Fruit fly (Drosophila melanogaster) whole organism, embryonic: ENCODE measurements around the gene Slimp.
A peak's percentile ranks its signal among the peaks of the same experiment; 100 is the strongest.

ENCODE experiments used
- Atf-2 ChIP-seq: fragments of 200-800 bp; sonication (Bioruptor generic); optimal IDR thresholded peaks from 2 replicates; lab custom pipeline; 2016; ENCODE audit warnings: missing biosample characterization, missing genetic modification characterization
- Awh ChIP-seq: fragments of 200-800 bp; sonication (Bioruptor generic); IDR thresholded peaks from 2 replicates; pipeline ENCODE4, ENCODE4 v1.3.6; 2022; ENCODE audit warnings: missing biosample characterization, missing genetic modification characterization
- Bdp1 ChIP-seq: fragments of 200-800 bp; sonication (Bioruptor generic); optimal IDR thresholded peaks from 3 replicates; lab custom pipeline; 2016; ENCODE audit warnings: missing biosample characterization, missing genetic modification characterization
- CG10366 ChIP-seq: fragments of 200-800 bp; sonication (Bioruptor generic); IDR thresholded peaks from 2 replicates; pipeline ENCODE4 v1.3.6; 2022; ENCODE audit warnings: missing biosample characterization, missing genetic modification characterization
- CG12299 ChIP-seq: fragments of 200-800 bp; sonication (Bioruptor generic); optimal IDR thresholded peaks from 2 replicates; lab custom pipeline; 2018; ENCODE audit warnings: missing biosample characterization, mild to moderate bottlenecking, missing genetic modification characterization
- CG1233 ChIP-seq: fragments of 200-800 bp; sonication (Bioruptor generic); optimal IDR thresholded peaks from 4 replicates; lab custom pipeline; 2018; ENCODE audit warnings: missing biosample characterization, mild to moderate bottlenecking, missing genetic modification characterization
- CG15514 ChIP-seq: fragments of 200-800 bp; sonication (Bioruptor generic); optimal IDR thresholded peaks from 3 replicates; lab custom pipeline; 2017; ENCODE audit warnings: missing biosample characterization, missing genetic modification characterization, mild to moderate bottlenecking, moderate library complexity, missing genetic modification reagents
- CG1603 ChIP-seq: fragments of 200-800 bp; sonication (Bioruptor generic); optimal IDR thresholded peaks from 2 replicates; lab custom pipeline; 2019; ENCODE audit warnings: missing biosample characterization, mild to moderate bottlenecking, missing genetic modification characterization, moderate library complexity
- CG16779 ChIP-seq: fragments of 200-800 bp; sonication (Bioruptor generic); IDR thresholded peaks from 2 replicates; pipeline ENCODE4 v1.3.6; 2022; ENCODE audit warnings: missing biosample characterization, missing genetic modification characterization
- CG2120 ChIP-seq: fragments of 200-800 bp; sonication (Bioruptor generic); optimal IDR thresholded peaks from 3 replicates; lab custom pipeline; 2016; ENCODE audit warnings: missing biosample characterization, missing genetic modification characterization
- CG31224 ChIP-seq: fragments of 200-800 bp; sonication (Bioruptor generic); IDR thresholded peaks from 2 replicates; pipeline ENCODE4 v1.3.6; 2022; ENCODE audit warnings: missing biosample characterization, missing genetic modification characterization
- CG4404 ChIP-seq: fragments of 200-800 bp; sonication (Bioruptor generic); IDR thresholded peaks from 2 replicates; pipeline ENCODE4 v1.3.6; 2022; ENCODE audit warnings: missing biosample characterization, missing genetic modification characterization
- CG5180 ChIP-seq: fragments of 200-800 bp; sonication (Bioruptor generic); optimal IDR thresholded peaks from 3 replicates; lab custom pipeline; 2017; ENCODE audit warnings: missing biosample characterization, missing genetic modification characterization, mild to moderate bottlenecking, moderate library complexity, missing genetic modification reagents
- CG8924 ChIP-seq: fragments of 200-800 bp; optimal IDR thresholded peaks from 3 replicates; lab custom pipeline; 2019; ENCODE audit warnings: missing biosample characterization, mild to moderate bottlenecking, missing genetic modification characterization, moderate library complexity
- CG9609 ChIP-seq: fragments of 200-800 bp; sonication (Bioruptor generic); optimal IDR thresholded peaks from 3 replicates; lab custom pipeline; 2016; ENCODE audit warnings: missing biosample characterization, missing genetic modification characterization
- CG9876 ChIP-seq: fragments of 200-800 bp; sonication (Bioruptor generic); optimal IDR thresholded peaks from 2 replicates; lab custom pipeline; 2016; ENCODE audit warnings: missing biosample characterization, missing genetic modification characterization
- D ChIP-seq, 2 experiments: fragments of 200-800 bp in 1 of 2; fragments of >200 bp in 1 of 2; sonication (Bioruptor generic) in 1 of 2; optimal IDR thresholded peaks; 2 replicates in 1 of 2; 3 replicates in 1 of 2; lab custom pipeline; 2017; ENCODE audit warnings: mild to moderate bottlenecking in 1 of 2, missing biosample characterization in 1 of 2, missing genetic modification characterization in 1 of 2, missing genetic modification reagents in 1 of 2
- Dad ChIP-seq: fragments of 200-800 bp; sonication (Bioruptor generic); optimal IDR thresholded peaks from 3 replicates; lab custom pipeline; 2016; ENCODE audit warnings: missing biosample characterization, missing genetic modification characterization
- Dip3 ChIP-seq: fragments of 200-800 bp; sonication (Bioruptor generic); optimal IDR thresholded peaks from 3 replicates; lab custom pipeline; 2016; ENCODE audit warnings: missing biosample characterization, missing genetic modification characterization
- Dll ChIP-seq: fragments of 200-800 bp; sonication (Bioruptor generic); IDR thresholded peaks from 4 replicates; pipeline ENCODE4 v1.3.6; 2022; ENCODE audit warnings: missing biosample characterization, missing genetic modification characterization; ENCODE audit not compliant: partially characterized antibody
- Doc2 ChIP-seq: fragments of 200-800 bp; sonication (Bioruptor generic); IDR thresholded peaks from 2 replicates; pipeline ENCODE4 v1.3.6; 2022; ENCODE audit warnings: missing biosample characterization, missing genetic modification characterization
- Doc3 ChIP-seq: fragments of 200-800 bp; sonication (Bioruptor generic); IDR thresholded peaks from 3 replicates; pipeline ENCODE4 v1.3.6; 2022; ENCODE audit warnings: missing biosample characterization, missing genetic modification characterization; ENCODE audit not compliant: partially characterized antibody
- E2f2 ChIP-seq: fragments of 200-800 bp; sonication (Bioruptor generic); IDR thresholded peaks from 2 replicates; pipeline ENCODE4 v1.3.6; 2022; ENCODE audit warnings: missing biosample characterization, missing genetic modification characterization
- Ets65A ChIP-seq: fragments of 200-800 bp; sonication (Bioruptor generic); peaks from one replicate; lab custom pipeline; 2016; ENCODE audit warnings: missing biosample characterization, missing genetic modification characterization
- HLH3B ChIP-seq: fragments of 200-800 bp; sonication (Bioruptor generic); IDR thresholded peaks from 2 replicates; pipeline ENCODE4 v1.3.6; 2022; ENCODE audit warnings: missing biosample characterization, missing genetic modification characterization
- HmgD ChIP-seq: fragments of 200-800 bp; sonication (Bioruptor generic); optimal IDR thresholded peaks from 3 replicates; lab custom pipeline; 2016; ENCODE audit warnings: missing biosample characterization, missing genetic modification characterization
- Hr78 ChIP-seq, 2 experiments: fragments of 200-800 bp in 1 of 2; fragments of >200 bp in 1 of 2; sonication (Bioruptor generic) in 1 of 2; optimal IDR thresholded peaks; 2 replicates each; lab custom pipeline; 2017 to 2019; ENCODE audit warnings: missing biosample characterization in 2 of 2, missing genetic modification characterization in 2 of 2, mild to moderate bottlenecking in 1 of 2, moderate library complexity in 1 of 2
- Mad ChIP-seq: fragments of 200-800 bp; sonication (Bioruptor generic); optimal IDR thresholded peaks from 2 replicates; lab custom pipeline; 2016; ENCODE audit warnings: missing biosample characterization, missing genetic modification characterization
- Max ChIP-seq: fragments of 200-800 bp; sonication (Bioruptor generic); optimal IDR thresholded peaks from 2 replicates; lab custom pipeline; 2016; ENCODE audit warnings: missing biosample characterization, mild to moderate bottlenecking, missing genetic modification characterization
- Oaz ChIP-seq: fragments of 200-800 bp; sonication (Bioruptor generic); IDR thresholded peaks from 2 replicates; pipeline ENCODE4 v1.3.6; 2022; ENCODE audit warnings: missing biosample characterization, missing genetic modification characterization
- Oli ChIP-seq: fragments of 200-800 bp; sonication (Bioruptor generic); optimal IDR thresholded peaks from 2 replicates; lab custom pipeline; 2018; ENCODE audit warnings: missing biosample characterization, mild to moderate bottlenecking, missing genetic modification characterization, moderate library complexity
- Optix ChIP-seq: fragments of 200-800 bp; sonication (Bioruptor generic); IDR thresholded peaks from 3 replicates; pipeline ENCODE4 v1.3.6; 2022; ENCODE audit warnings: missing biosample characterization, missing genetic modification characterization
- Side ChIP-seq: fragments of 200-800 bp; sonication (Bioruptor generic); optimal IDR thresholded peaks from 2 replicates; lab custom pipeline; 2016; ENCODE audit warnings: missing biosample characterization, missing genetic modification characterization
- YL-1 ChIP-seq: fragments of 200-800 bp; sonication (Bioruptor generic); optimal IDR thresholded peaks from 3 replicates; lab custom pipeline; 2017; ENCODE audit warnings: missing biosample characterization, mild to moderate bottlenecking, missing genetic modification characterization
- bab2 ChIP-seq: fragments of 200-800 bp; sonication (Bioruptor generic); optimal IDR thresholded peaks from 2 replicates; lab custom pipeline; 2016; ENCODE audit warnings: missing biosample characterization, missing genetic modification characterization
- chinmo ChIP-seq: fragments of 200-800 bp; sonication (Bioruptor generic); IDR thresholded peaks from 4 replicates; pipeline ENCODE4 v1.3.6; 2022; ENCODE audit warnings: missing biosample characterization, missing genetic modification characterization; ENCODE audit not compliant: partially characterized antibody
- crp ChIP-seq, 2 experiments: fragments of 200-800 bp; sonication (Bioruptor generic); optimal IDR thresholded peaks; 2 replicates in 1 of 2; 3 replicates in 1 of 2; lab custom pipeline; 2017; ENCODE audit warnings: missing biosample characterization in 2 of 2, missing genetic modification characterization in 2 of 2, mild to moderate bottlenecking in 1 of 2, moderate library complexity in 1 of 2
- dan ChIP-seq: fragments of 200-800 bp; sonication (Bioruptor generic); IDR thresholded peaks from 2 replicates; pipeline ENCODE4 v1.3.6; 2022; ENCODE audit warnings: missing biosample characterization, missing genetic modification characterization
- ems ChIP-seq: fragments of 200-800 bp; sonication (Bioruptor generic); optimal IDR thresholded peaks from 3 replicates; lab custom pipeline; 2016; ENCODE audit warnings: missing biosample characterization, missing genetic modification characterization
- esg ChIP-seq: fragments of 200-800 bp; sonication (Bioruptor generic); conservative IDR thresholded peaks from 2 replicates; pipeline ENCODE4 v1.3.6; 2022; ENCODE audit warnings: missing biosample characterization, missing genetic modification characterization
- jigr1 ChIP-seq: fragments of 200-800 bp; sonication (Bioruptor generic); IDR thresholded peaks from 3 replicates; pipeline ENCODE4 v1.3.6; 2022; ENCODE audit warnings: missing biosample characterization, missing genetic modification characterization
- jing ChIP-seq: fragments of 200-800 bp; sonication (Bioruptor generic); optimal IDR thresholded peaks from 2 replicates; lab custom pipeline; 2018; ENCODE audit warnings: missing biosample characterization, mild to moderate bottlenecking, missing genetic modification characterization
- kay ChIP-seq: fragments of 200-800 bp; sonication (Bioruptor generic); optimal IDR thresholded peaks from 2 replicates; lab custom pipeline; 2016; ENCODE audit warnings: missing biosample characterization, missing genetic modification characterization
- knrl ChIP-seq: fragments of 200-800 bp; sonication (Bioruptor generic); IDR thresholded peaks from 3 replicates; pipeline ENCODE4 v1.3.6; 2022; ENCODE audit warnings: missing biosample characterization, missing genetic modification characterization; ENCODE audit not compliant: partially characterized antibody
- phol ChIP-seq: fragments of 200-800 bp; sonication (Bioruptor generic); optimal IDR thresholded peaks from 3 replicates; lab custom pipeline; 2018; ENCODE audit warnings: missing biosample characterization, mild to moderate bottlenecking, missing genetic modification characterization, moderate library complexity
- pita ChIP-seq: fragments of 200-800 bp; sonication (Bioruptor generic); optimal IDR thresholded peaks from 2 replicates; lab custom pipeline; 2017; ENCODE audit warnings: missing biosample characterization, mild to moderate bottlenecking, missing genetic modification characterization
- prd ChIP-seq, 3 experiments: fragments of >200 bp in 2 of 3; fragments of 200-800 bp in 1 of 3; sonication (Bioruptor generic) in 1 of 3; optimal IDR thresholded peaks in 2 of 3; IDR thresholded peaks in 1 of 3; 2 replicates in 2 of 3; 3 replicates in 1 of 3; pipeline versions ENCODE4 v1.3.6 to Lab custom; 2017 to 2022; ENCODE audit warnings: missing biosample characterization in 1 of 3, missing genetic modification characterization in 1 of 3
- sd ChIP-seq: fragments of 200-800 bp; sonication (Bioruptor generic); optimal IDR thresholded peaks from 3 replicates; lab custom pipeline; 2018; ENCODE audit warnings: missing biosample characterization, mild to moderate bottlenecking, missing genetic modification characterization, moderate library complexity
- sens-2 ChIP-seq: fragments of 200-800 bp; sonication (Bioruptor generic); IDR thresholded peaks from 2 replicates; pipeline ENCODE4 v1.3.6; 2022; ENCODE audit warnings: missing biosample characterization, missing genetic modification characterization
- stwl ChIP-seq: fragments of 200-800 bp; sonication (Bioruptor generic); optimal IDR thresholded peaks from 3 replicates; lab custom pipeline; 2018; ENCODE audit warnings: missing biosample characterization, mild to moderate bottlenecking, missing genetic modification characterization, moderate library complexity

The Slimp gene

DNA sequence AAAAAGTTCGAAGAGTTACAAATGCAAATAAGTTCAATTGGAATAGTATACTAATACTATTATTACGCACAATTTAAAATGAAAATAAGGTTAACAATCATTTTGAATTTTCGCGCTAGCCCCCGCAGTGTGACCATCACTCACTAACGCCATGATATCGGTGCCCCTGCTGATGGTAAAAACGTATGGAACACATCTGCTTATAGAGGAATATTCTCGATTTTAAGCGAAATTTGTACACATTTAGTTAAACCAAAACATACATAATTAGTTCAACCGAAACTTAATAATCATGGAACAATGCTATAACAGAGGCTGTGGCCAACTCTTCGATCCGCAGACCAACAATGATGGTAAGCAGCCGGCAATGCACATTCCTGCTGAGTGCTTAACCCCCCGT, 37.4 kb upstream of the Slimp start, which contains the start of gene mora (continued):
- peak; percentile 15 for TF ChIP-seq phol (tag; lab: Kevin White, UChicago)
- 0 out of 4 replicates have a peak, but pooled peaks have one; percentile 29 for TF ChIP-seq Dll (GFP tag; lab: Robert Waterston, UW)
- no peak for TF ChIP-seq prd (optimal IDR thresholded peaks at IDR 0.05; lab: Kevin White, UChicago)
- no peak for TF ChIP-seq prd (GFP tag; IDR thresholded peaks at IDR 0.05; lab: Robert Waterston, UW)
- TF ChIP-seq jing (GFP tag; lab: Kevin White, UChicago): no peak
- TF ChIP-seq Oaz (GFP tag; lab: Robert Waterston, UW): no peak
- no peak for TF ChIP-seq D (optimal IDR thresholded peaks at IDR 0.05; lab: Kevin White, UChicago)
- TF ChIP-seq D (GFP tag; optimal IDR thresholded peaks at IDR 0.05; lab: Kevin White, UChicago): no peak
- TF ChIP-seq CG12299 (tag; lab: Kevin White, UChicago): no peak
- no peak for TF ChIP-seq Bdp1 (GFP tag; lab: Kevin White, UChicago)
- TF ChIP-seq CG31224 (GFP tag; lab: Robert Waterston, UW): no peak
- TF ChIP-seq CG8924: no peak
- TF ChIP-seq knrl (GFP tag; lab: Robert Waterston, UW): no peak
- TF ChIP-seq E2f2 (GFP tag; lab: Robert Waterston, UW): peak; percentile 95
- TF ChIP-seq ems (GFP tag; lab: Kevin White, UChicago): no peak
- TF ChIP-seq crp (GFP tag; optimal IDR thresholded peaks at IDR 0.05; lab: Kevin White, UChicago): peak in 1 of 2 experiments; percentile 69
- no peak for TF ChIP-seq CG1233 (GFP tag; lab: Kevin White, UChicago)
- TF ChIP-seq chinmo (GFP tag; lab: Robert Waterston, UW): no peak
- no peak for TF ChIP-seq esg (GFP tag; lab: Robert Waterston, UW)
- no peak for TF ChIP-seq Awh (GFP tag; lab: Robert Waterston, UW)
- TF ChIP-seq Oli (tag; lab: Kevin White, UChicago): no peak
- no peak for TF ChIP-seq Max
- peak; percentile 48 for TF ChIP-seq sd (tag; lab: Kevin White, UChicago)
- TF ChIP-seq HLH3B (GFP tag; lab: Robert Waterston, UW): no peak
- peak; percentile 59 for TF ChIP-seq CG1603
- no peak for TF ChIP-seq HmgD
- TF ChIP-seq bab2 (GFP tag; lab: Kevin White, UChicago): no peak
- TF ChIP-seq CG5180 (GFP tag; lab: Kevin White, UChicago): no peak
- TF ChIP-seq Dip3 (GFP tag; lab: Kevin White, UChicago): no peak
- TF ChIP-seq Optix: no peak
- TF ChIP-seq Hr78 (GFP tag; optimal IDR thresholded peaks at IDR 0.05; lab: Kevin White, UChicago): no peak
- no peak for TF ChIP-seq sens-2 (GFP tag; lab: Robert Waterston, UW)
- TF ChIP-seq Ets65A: no peak
- no peak for TF ChIP-seq CG10366
- TF ChIP-seq Mad (GFP tag; lab: Kevin White, UChicago): no peak
- no peak for TF ChIP-seq pita
- no peak for TF ChIP-seq CG9609 (GFP tag; lab: Kevin White, UChicago)
- peak; percentile 6 for TF ChIP-seq CG15514
- TF ChIP-seq Doc3: no peak
- no peak for TF ChIP-seq jigr1 (GFP tag; lab: Robert Waterston, UW)
- TF ChIP-seq kay: no peak
- no peak for TF ChIP-seq CG4404 (GFP tag; lab: Robert Waterston, UW)
- TF ChIP-seq CG9876: no peak
- TF ChIP-seq Dad (GFP tag; lab: Kevin White, UChicago): no peak
- TF ChIP-seq CG2120 (GFP tag; lab: Kevin White, UChicago): no peak
- no peak for TF ChIP-seq Side (GFP tag; lab: Kevin White, UChicago)
- TF ChIP-seq Atf-2: no peak
- peak; percentile 72 for TF ChIP-seq YL-1 (GFP tag; lab: Kevin White, UChicago)
- no peak for TF ChIP-seq CG16779 (GFP tag; lab: Robert Waterston, UW)
- peak; percentile 39 for TF ChIP-seq stwl (tag; lab: Kevin White, UChicago)
- TF ChIP-seq Doc2: no peak
- no peak for TF ChIP-seq dan
